Fruit fly (Drosophila melanogaster): Measurements from ENCODE around the gene CG7091.

CG7091 gene

dm6 chr3R:12981334-12982166, 3.8 kb downstream of the CG7091 start (continued):
- 0 out of 2 replicates have a peak, but pooled peaks have one; percentile 13 for TF ChIP-seq NFAT (GFP tag; IDR thresholded peaks at IDR 0.05)
- peak; percentile 52 for TF ChIP-seq Abd-B (GFP tag; optimal IDR thresholded peaks at IDR 0.05)
- TF ChIP-seq ewg (GFP tag; optimal IDR thresholded peaks at IDR 0.05): peak; percentile 43
- no peak for TF ChIP-seq Dek (tag; optimal IDR thresholded peaks at IDR 0.05)
- TF ChIP-seq MESR4 (GFP tag; optimal IDR thresholded peaks at IDR 0.05): peak; percentile 26
- TF ChIP-seq Antp (GFP tag; optimal IDR thresholded peaks at IDR 0.05): no peak
- TF ChIP-seq CG14667 (GFP tag; IDR thresholded peaks at IDR 0.05): peak; percentile 52; the same call in 1 of the 2 replicates
- TF ChIP-seq CG11504 (tag; optimal IDR thresholded peaks at IDR 0.05): peak; percentile 85
- TF ChIP-seq D19B (GFP tag; optimal IDR thresholded peaks at IDR 0.05): peak; percentile 19
- TF ChIP-seq HLH54F (GFP tag; optimal IDR thresholded peaks at IDR 0.05): peak; percentile 4
- TF ChIP-seq wor (GFP tag; IDR thresholded peaks at IDR 0.05): 0 out of 2 replicates have a peak, but pooled peaks have one; percentile 20
- TF ChIP-seq Bteb2 (GFP tag; optimal IDR thresholded peaks at IDR 0.05): peak; percentile 29
- TF ChIP-seq CG11093 (GFP tag; IDR thresholded peaks at IDR 0.05): 0 out of 3 replicates have a peak, but pooled peaks have one; percentile 54
- TF ChIP-seq CG6791 (GFP tag; IDR thresholded peaks at IDR 0.05; ENCODE audit: partially characterized antibody): no peak
- TF ChIP-seq zen (tag; optimal IDR thresholded peaks at IDR 0.05): peak; percentile 51
- TF ChIP-seq CG15514 (GFP tag; optimal IDR thresholded peaks at IDR 0.05): peak; percentile 40
- TF ChIP-seq Dp (GFP tag; optimal IDR thresholded peaks at IDR 0.05): no peak
- no peak for TF ChIP-seq pfk (GFP tag; optimal IDR thresholded peaks at IDR 0.05)
- TF ChIP-seq tup (GFP tag; optimal IDR thresholded peaks at IDR 0.05): no peak
- TF ChIP-seq B-H2 (GFP tag; optimal IDR thresholded peaks at IDR 0.05): no peak
- TF ChIP-seq Med (GFP tag): peak; percentile 89
- no peak for TF ChIP-seq CG13624 (GFP tag; optimal IDR thresholded peaks at IDR 0.05)
- peak; percentile 54 for TF ChIP-seq ATbp (GFP tag; optimal IDR thresholded peaks at IDR 0.05)
- TF ChIP-seq CG9609 (GFP tag; optimal IDR thresholded peaks at IDR 0.05): no peak
- no peak for TF ChIP-seq YL-1 (GFP tag; optimal IDR thresholded peaks at IDR 0.05)
- no peak for TF ChIP-seq pzg (GFP tag; optimal IDR thresholded peaks at IDR 0.05)
- no peak for TF ChIP-seq Kr (GFP tag; optimal IDR thresholded peaks at IDR 0.05)
- no peak for TF ChIP-seq dan (GFP tag; IDR thresholded peaks at IDR 0.05)
- TF ChIP-seq dm (GFP tag; optimal IDR thresholded peaks at IDR 0.05): no peak
- TF ChIP-seq fru (optimal IDR thresholded peaks at IDR 0.05): no peak
- no peak for TF ChIP-seq mirr (GFP tag; optimal IDR thresholded peaks at IDR 0.05)
- TF ChIP-seq Sry-δ (GFP tag; optimal IDR thresholded peaks at IDR 0.05): no peak
- peak; percentile 32 for TF ChIP-seq Vsx1 (GFP tag; optimal IDR thresholded peaks at IDR 0.05)
- no peak for TF ChIP-seq schlank (tag; optimal IDR thresholded peaks at IDR 0.05)
- no peak for TF ChIP-seq trh (GFP tag; optimal IDR thresholded peaks at IDR 0.05)
- TF ChIP-seq lbe (GFP tag; optimal IDR thresholded peaks at IDR 0.05): no peak
- no peak for TF ChIP-seq CG17612 (GFP tag; IDR thresholded peaks at IDR 0.05)
- peak; percentile 17 for TF ChIP-seq CG5245 (GFP tag; optimal IDR thresholded peaks at IDR 0.05)
- TF ChIP-seq tx (GFP tag; optimal IDR thresholded peaks at IDR 0.05): no peak
- peak; percentile 67; the same call in 1 of the 2 replicates for TF ChIP-seq CG32532 (GFP tag; IDR thresholded peaks at IDR 0.05)
- TF ChIP-seq tin (GFP tag; optimal IDR thresholded peaks at IDR 0.05): peak; percentile 36
- peak; percentile 11 for TF ChIP-seq CG1647 (GFP tag; optimal IDR thresholded peaks at IDR 0.05)
- TF ChIP-seq pan (optimal IDR thresholded peaks at IDR 0.05): no peak
- TF ChIP-seq pan (GFP tag; optimal IDR thresholded peaks at IDR 0.05 in 1 of 2, IDR thresholded peaks at IDR 0.05 in 1 of 2): peak in 1 of 2 experiments; percentile 61
- TF ChIP-seq wek (GFP tag; optimal IDR thresholded peaks at IDR 0.05): no peak
- peak; percentile 44; the same call in 1 of the 2 replicates for TF ChIP-seq CG32772 (GFP tag; IDR thresholded peaks at IDR 0.05)
- no peak for TF ChIP-seq CG16813 (GFP tag; IDR thresholded peaks at IDR 0.05; ENCODE audit: partially characterized antibody)
- peak; percentile 86 for TF ChIP-seq gem (tag; optimal IDR thresholded peaks at IDR 0.05)
- no peak for TF ChIP-seq CG3726 (GFP tag; IDR thresholded peaks at IDR 0.05)
